Fruit fly (Drosophila melanogaster) S2 (cell line): ENCODE data around the gene Xrcc2.

Experiments
- CG8478 ChIP-seq: fragments of >200 bp; optimal IDR thresholded peaks from 2 replicates; lab custom pipeline; 2018
- CTCF ChIP-seq, 2 experiments: fragments of >200 bp; optimal IDR thresholded peaks; 2 replicates each; lab custom pipeline; 2018

dm6 chrX:18528166-18528733 is 28.3 kb downstream of the Xrcc2 start, which contains the start of the genes CG15042 and CG15047:
- TF ChIP-seq CG8478 (lab: Kevin White, UChicago) (no peak), CTCF (optimal IDR thresholded peaks at IDR 0.05; lab: Kevin White, UChicago) (no peak)
